Worm (Caenorhabditis elegans): Measurements from ENCODE around the gene nhr-180.
A peak's percentile ranks its signal among the peaks of the same experiment; 100 is the strongest.

Gene nhr-180

DNA sequence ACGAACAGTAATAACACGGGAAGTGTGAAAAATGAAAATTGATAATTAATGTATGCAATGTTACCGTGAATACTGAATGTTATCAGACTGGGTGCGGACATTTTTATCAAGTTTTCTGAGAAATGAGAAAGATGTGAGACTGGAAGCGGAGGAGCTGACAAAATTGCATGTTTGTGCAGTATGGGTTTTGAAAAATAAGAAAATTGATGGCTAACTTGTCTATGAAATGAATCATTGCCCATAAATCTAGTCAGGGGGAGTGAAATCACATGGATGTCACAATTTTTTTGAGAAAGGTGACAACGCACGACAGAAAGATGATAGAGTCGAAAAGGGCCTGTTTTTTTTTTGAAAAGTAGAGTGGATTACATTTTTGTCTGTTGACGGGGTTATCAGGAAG is 4.0 kb upstream of the nhr-180 start, which contains the start of gene sru-24 (continued):
- TF ChIP-seq ztf-28 (GFP tag; IDR thresholded peaks at IDR 0.05), result no peak
- no peak for TF ChIP-seq lag-1 (GFP tag; IDR thresholded peaks at IDR 0.05)
- TF ChIP-seq athp-1 (tag; optimal IDR thresholded peaks at IDR 0.05), result no peak
- TF ChIP-seq ztf-26 (tag; optimal IDR thresholded peaks at IDR 0.05), result no peak

ce11 chrV:664337-664847 is 2.9 kb downstream of the nhr-180 start, which contains the start of the genes F31F4.11 and srh-266:
TSS of gene F31F4.11 (minus strand) at chrV:664437.
TSS of gene srh-266 (plus strand) at chrV:664797.
- TF ChIP-seq ZK185.1 (tag; optimal IDR thresholded peaks at IDR 0.05; ENCODE audit: poor library complexity, severe bottlenecking) (no peak), lag-1 (GFP tag; IDR thresholded peaks at IDR 0.05) (no peak), madf-6 (GFP tag; IDR thresholded peaks at IDR 0.05) (no peak), zfh-2 (GFP tag; conservative IDR thresholded peaks at IDR 0.05) (no peak), B0035.1 (tag; optimal IDR thresholded peaks at IDR 0.05) (no peak), T07F8.4 (tag; optimal IDR thresholded peaks at IDR 0.05) (no peak), snpc-4 (GFP tag; optimal IDR thresholded peaks at IDR 0.05) (no peak), snpc-4 (tag; optimal IDR thresholded peaks at IDR 0.05) (no peak), rpc-1 (optimal IDR thresholded peaks at IDR 0.05) (no peak), rpc-1 (tag; optimal IDR thresholded peaks at IDR 0.05) (no peak), tbx-9 (tag; optimal IDR thresholded peaks at IDR 0.05; ENCODE audit: borderline replicate concordance) (no peak), attf-6 (GFP tag; IDR thresholded peaks at IDR 0.05) (no peak), ceh-79 (tag; optimal IDR thresholded peaks at IDR 0.05) (no peak), pha-4 (tag; optimal IDR thresholded peaks at IDR 0.05) (no peak), Y79H2A.3 (GFP tag; conservative IDR thresholded peaks at IDR 0.05) (no peak), egrh-3 (GFP tag; IDR thresholded peaks at IDR 0.05) (no peak), dpff-1 (tag; optimal IDR thresholded peaks at IDR 0.05) (no peak), ekl-4 (GFP tag; IDR thresholded peaks at IDR 0.05) (no peak)

DNA sequence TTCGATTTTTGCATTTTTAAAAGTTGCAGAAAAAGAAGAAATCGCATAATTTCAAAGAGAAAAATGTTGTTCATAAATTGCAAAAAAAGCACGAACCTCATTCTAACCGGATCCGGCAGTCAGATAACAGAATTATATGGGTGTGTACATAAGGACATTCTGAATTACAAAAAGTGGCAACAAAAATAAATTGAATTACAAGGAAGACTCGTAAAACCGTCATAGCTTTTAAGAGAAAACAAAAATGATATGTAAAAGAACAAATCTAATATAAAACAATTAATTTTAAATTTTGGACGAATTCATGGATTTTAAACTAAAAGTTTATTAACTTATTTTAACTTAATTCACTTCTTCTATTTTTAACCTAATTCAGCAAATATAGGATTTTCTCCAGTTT is 7.1 kb downstream of the nhr-180 start, which contains the start of gene F31F4.17:
Gene F31F4.17, minus strand, starts transcription at position 101 of the 400 bp plus-strand sequence.
- no peak for TF ChIP-seq repo-1 (tag; optimal IDR thresholded peaks at IDR 0.05)
- TF ChIP-seq sea-2 (GFP tag; IDR thresholded peaks at IDR 0.05), result no peak
- no peak for TF ChIP-seq ceh-58 (GFP tag; IDR thresholded peaks at IDR 0.05)
- TF ChIP-seq hlh-26 (GFP tag; conservative IDR thresholded peaks at IDR 0.05), result no peak
- no peak for TF ChIP-seq B0261.1 (tag; optimal IDR thresholded peaks at IDR 0.05)
- no peak for TF ChIP-seq ZK185.1 (tag; optimal IDR thresholded peaks at IDR 0.05; ENCODE audit: poor library complexity, severe bottlenecking)
- no peak for TF ChIP-seq lin-26 (GFP tag; IDR thresholded peaks at IDR 0.05)
- no peak for TF ChIP-seq attf-6 (GFP tag; IDR thresholded peaks at IDR 0.05)
- TF ChIP-seq madf-8 (GFP tag; conservative IDR thresholded peaks at IDR 0.05), result no peak
- TF ChIP-seq nfya-1 (tag; optimal IDR thresholded peaks at IDR 0.05; ENCODE audit: borderline replicate concordance, insufficient read depth), result no peak
- TF ChIP-seq Y95B8A.8 (GFP tag; IDR thresholded peaks at IDR 0.05), result no peak
- TF ChIP-seq ekl-4 (GFP tag; IDR thresholded peaks at IDR 0.05), result no peak
- TF ChIP-seq Y67H2A.10 (GFP tag; conservative IDR thresholded peaks at IDR 0.05), result no peak

ce11 chrV:658140-658539 is 9.2 kb downstream of the nhr-180 start:
- peak; percentile 44; the same call in 1 of the 2 replicates for TF ChIP-seq ceh-91 (GFP tag; IDR thresholded peaks at IDR 0.05)
- TF ChIP-seq hsf-1 (GFP tag; IDR thresholded peaks at IDR 0.05), result 0 out of 2 replicates have a peak, but pooled peaks have one; percentile 35
- TF ChIP-seq Y53F4B.3 (GFP tag; IDR thresholded peaks at IDR 0.05), result peak; percentile 99; the same call in 1 of the 2 replicates
- TF ChIP-seq egrh-3 (GFP tag; IDR thresholded peaks at IDR 0.05), result peak; percentile 92
- TF ChIP-seq madf-3 (GFP tag; IDR thresholded peaks at IDR 0.05), result peak; percentile 74; the same call in 1 of the 2 replicates

All from whole organism, young adult.